Worm (Caenorhabditis elegans) whole organism, young adult: ENCODE measurements around the gene scyl-1.

Experiments used
- B0336.3 ChIP-seq: fragments of 200-800 bp; sonication (Bioruptor generic); IDR thresholded peaks from 2 replicates; pipeline ENCODE4 v1.3.6; 2022; ENCODE audit warnings: missing genetic modification characterization, missing compliant biosample characterization
- D2030.7 ChIP-seq: fragments of 200-800 bp; sonication (Bioruptor generic); IDR thresholded peaks from 2 replicates; pipeline ENCODE4 v1.3.6; 2022; ENCODE audit warnings: missing genetic modification reagents, missing genetic modification characterization, missing compliant biosample characterization
- F33H1.4 ChIP-seq: fragments of 200-800 bp; sonication (Bioruptor generic); IDR thresholded peaks from 2 replicates; pipeline ENCODE4 v1.3.6; 2022; ENCODE audit warnings: missing genetic modification reagents, missing genetic modification characterization, missing compliant biosample characterization
- F57A8.1 ChIP-seq: fragments of 200-800 bp; sonication (Bioruptor generic); optimal IDR thresholded peaks from 2 replicates; lab custom pipeline; 2018; ENCODE audit warnings: mild to moderate bottlenecking, missing genetic modification characterization, moderate library complexity, missing compliant biosample characterization
- K11D2.4 ChIP-seq: fragments of 200-800 bp; sonication (Bioruptor generic); IDR thresholded peaks from 2 replicates; pipeline ENCODE4 v1.3.6; 2022; ENCODE audit warnings: missing genetic modification reagents, missing genetic modification characterization, missing compliant biosample characterization
- T07F8.4 ChIP-seq: sonication (generic microtip); optimal IDR thresholded peaks from 2 replicates; lab custom pipeline; 2016; ENCODE audit warnings: mild to moderate bottlenecking, missing genetic modification characterization, moderate library complexity, missing compliant biosample characterization
- T26A5.8 ChIP-seq: sonication (generic microtip); optimal IDR thresholded peaks from 2 replicates; lab custom pipeline; 2016; ENCODE audit warnings: missing genetic modification characterization, missing compliant biosample characterization
- akir-1 ChIP-seq: fragments of 200-800 bp; sonication (Bioruptor generic); optimal IDR thresholded peaks from 2 replicates; lab custom pipeline; 2018; ENCODE audit warnings: mild to moderate bottlenecking, missing genetic modification characterization, moderate library complexity, missing compliant biosample characterization
- attf-3 ChIP-seq: fragments of 200-800 bp; sonication (Bioruptor generic); conservative IDR thresholded peaks from 2 replicates; pipeline ENCODE4 v1.3.6; 2022; ENCODE audit warnings: missing genetic modification reagents, missing genetic modification characterization, missing compliant biosample characterization
- bed-2 ChIP-seq: fragments of 200-800 bp; sonication (Bioruptor generic); IDR thresholded peaks from 2 replicates; pipeline ENCODE4 v1.3.6; 2022; ENCODE audit warnings: missing genetic modification reagents, missing genetic modification characterization, missing compliant biosample characterization
- cebp-1 ChIP-seq, 2 experiments: fragments of 200-800 bp in 1 of 2; sonication (Bioruptor generic) in 1 of 2; sonication (generic microtip) in 1 of 2; IDR thresholded peaks in 1 of 2; optimal IDR thresholded peaks in 1 of 2; 2 replicates each; pipeline versions ENCODE4 v1.3.6 to Lab custom; 2017 to 2022; ENCODE audit warnings: missing compliant biosample characterization in 2 of 2, missing genetic modification characterization in 2 of 2, mild to moderate bottlenecking in 1 of 2, missing genetic modification reagents in 1 of 2, moderate library complexity in 1 of 2
- cebp-2 ChIP-seq: fragments of 200-800 bp; sonication (Bioruptor generic); IDR thresholded peaks from 2 replicates; pipeline ENCODE4 v1.3.6; 2022; ENCODE audit warnings: missing genetic modification characterization, missing compliant biosample characterization
- ceh-27 ChIP-seq: fragments of 200-800 bp; sonication (Bioruptor generic); optimal IDR thresholded peaks from 2 replicates; lab custom pipeline; 2018; ENCODE audit warnings: mild to moderate bottlenecking, missing genetic modification characterization, moderate library complexity, missing compliant biosample characterization
- ceh-40 ChIP-seq: fragments of 200-800 bp; sonication (Bioruptor generic); IDR thresholded peaks from 2 replicates; pipeline ENCODE4 v1.3.6; 2022; ENCODE audit warnings: missing genetic modification characterization, missing compliant biosample characterization
- ceh-91 ChIP-seq: fragments of 200-800 bp; sonication (Bioruptor generic); IDR thresholded peaks from 2 replicates; pipeline ENCODE4 v1.3.6; 2022; ENCODE audit warnings: missing genetic modification reagents, missing genetic modification characterization, missing compliant biosample characterization
- chd-7 ChIP-seq: sonication (generic microtip); optimal IDR thresholded peaks from 2 replicates; lab custom pipeline; 2016; ENCODE audit warnings: mild to moderate bottlenecking, missing genetic modification characterization, moderate library complexity, missing compliant biosample characterization
- dox-1 ChIP-seq: fragments of 200-800 bp; sonication (Bioruptor generic); IDR thresholded peaks from 2 replicates; pipeline ENCODE4 v1.3.6; 2022; ENCODE audit warnings: missing genetic modification reagents, missing genetic modification characterization, missing compliant biosample characterization
- efl-1 ChIP-seq: fragments of 150-350 bp; optimal IDR thresholded peaks from 2 replicates; lab custom pipeline; 2014; ENCODE audit warnings: missing biosample characterization, missing genetic modification reagents, missing genetic modification characterization
- ekl-4 ChIP-seq: fragments of 200-800 bp; sonication (Bioruptor generic); IDR thresholded peaks from 2 replicates; pipeline ENCODE4 v1.3.6; 2022; ENCODE audit warnings: missing genetic modification reagents, missing genetic modification characterization, missing compliant biosample characterization
- hlh-12 ChIP-seq: sonication (generic microtip); optimal IDR thresholded peaks from 2 replicates; lab custom pipeline; 2016; ENCODE audit warnings: missing genetic modification characterization, missing compliant biosample characterization
- hrde-1 ChIP-seq: sonication (generic microtip); optimal IDR thresholded peaks from 2 replicates; lab custom pipeline; 2016; ENCODE audit warnings: missing genetic modification characterization, mild to moderate bottlenecking, missing compliant biosample characterization, moderate library complexity, missing genotype, missing genetic modification reagents, borderline replicate concordance
- hsf-1 ChIP-seq: fragments of 200-800 bp; sonication (Bioruptor generic); IDR thresholded peaks from 2 replicates; pipeline ENCODE4 v1.3.6; 2022; ENCODE audit warnings: missing genetic modification reagents, missing genetic modification characterization, missing compliant biosample characterization
- lag-1 ChIP-seq: fragments of 200-800 bp; sonication (Bioruptor generic); IDR thresholded peaks from 2 replicates; pipeline ENCODE4 v1.3.6; 2022; ENCODE audit warnings: missing genetic modification reagents, missing genetic modification characterization, missing compliant biosample characterization
- lin-54 ChIP-seq: fragments of 200-800 bp; sonication (Bioruptor generic); optimal IDR thresholded peaks from 2 replicates; lab custom pipeline; 2018; ENCODE audit warnings: mild to moderate bottlenecking, missing genetic modification characterization, missing compliant biosample characterization
- lir-1 ChIP-seq: fragments of 200-800 bp; sonication (Bioruptor generic); conservative IDR thresholded peaks from 2 replicates; pipeline ENCODE4 v1.3.6; 2022; ENCODE audit warnings: missing genetic modification reagents, missing genetic modification characterization, missing compliant biosample characterization
- lsy-27 ChIP-seq: sonication (generic microtip); optimal IDR thresholded peaks from 2 replicates; lab custom pipeline; 2017; ENCODE audit warnings: missing genetic modification characterization, mild to moderate bottlenecking, missing compliant biosample characterization, antibody characterized with exemption, missing genotype, borderline replicate concordance; ENCODE audit not compliant: insufficient read depth
- madf-10 ChIP-seq: sonication (generic microtip); optimal IDR thresholded peaks from 2 replicates; lab custom pipeline; 2016; ENCODE audit warnings: mild to moderate bottlenecking, missing genetic modification characterization, missing compliant biosample characterization
- madf-8 ChIP-seq: fragments of 200-800 bp; sonication (Bioruptor generic); conservative IDR thresholded peaks from 2 replicates; pipeline ENCODE4 v1.3.6; 2022; ENCODE audit warnings: missing genetic modification reagents, missing genetic modification characterization, missing compliant biosample characterization
- mcd-1 ChIP-seq: fragments of 200-800 bp; sonication (Bioruptor generic); IDR thresholded peaks from 2 replicates; pipeline ENCODE4 v1.3.6; 2022; ENCODE audit warnings: missing genetic modification reagents, missing genetic modification characterization, missing compliant biosample characterization
- mes-4 ChIP-seq: sonication (generic microtip); optimal IDR thresholded peaks from 2 replicates; lab custom pipeline; 2016; ENCODE audit warnings: missing genotype, missing genetic modification characterization, missing compliant biosample characterization
- mxl-1 ChIP-seq: sonication (generic microtip); optimal IDR thresholded peaks from 2 replicates; lab custom pipeline; 2016; ENCODE audit warnings: missing genetic modification characterization, missing compliant biosample characterization
- nhr-179 ChIP-seq: sonication (generic microtip); optimal IDR thresholded peaks from 2 replicates; lab custom pipeline; 2016; ENCODE audit warnings: mild to moderate bottlenecking, missing genetic modification characterization, missing compliant biosample characterization
- nhr-27 ChIP-seq: fragments of 200-800 bp; sonication (Bioruptor generic); optimal IDR thresholded peaks from 2 replicates; lab custom pipeline; 2018; ENCODE audit warnings: mild to moderate bottlenecking, missing genetic modification characterization, moderate library complexity, missing compliant biosample characterization
- nhr-80 ChIP-seq: sonication (generic microtip); optimal IDR thresholded peaks from 2 replicates; lab custom pipeline; 2016; ENCODE audit warnings: missing genetic modification characterization, missing compliant biosample characterization
- nhr-90 ChIP-seq: sonication (generic microtip); optimal IDR thresholded peaks from 2 replicates; lab custom pipeline; 2016; ENCODE audit warnings: missing genotype, mild to moderate bottlenecking, missing genetic modification characterization, missing compliant biosample characterization
- rec-8 ChIP-seq, 2 experiments: sonication (generic microtip); optimal IDR thresholded peaks; 2 replicates each; lab custom pipeline; 2016; ENCODE audit warnings: mild to moderate bottlenecking in 2 of 2, missing genetic modification characterization in 2 of 2, missing genetic modification reagents in 2 of 2, missing genotype in 2 of 2, missing biosample characterization in 1 of 2, missing compliant biosample characterization in 1 of 2, moderate library complexity in 1 of 2
- repo-1 ChIP-seq: sonication (generic microtip); optimal IDR thresholded peaks from 2 replicates; lab custom pipeline; 2017; ENCODE audit warnings: mild to moderate bottlenecking, missing genetic modification characterization, missing compliant biosample characterization
- snpc-1.3 ChIP-seq: sonication (generic microtip); optimal IDR thresholded peaks from 2 replicates; lab custom pipeline; 2017; ENCODE audit warnings: missing genetic modification characterization, mild to moderate bottlenecking, missing compliant biosample characterization, antibody characterized with exemption, moderate library complexity, missing genotype, missing genetic modification reagents; ENCODE audit not compliant: insufficient read depth
- snpc-3.4 ChIP-seq: sonication (generic microtip); optimal IDR thresholded peaks from 2 replicates; lab custom pipeline; 2017; ENCODE audit warnings: missing genetic modification characterization, mild to moderate bottlenecking, missing compliant biosample characterization, antibody characterized with exemption, moderate library complexity, missing genotype, missing genetic modification reagents
- somi-1 ChIP-seq: fragments of 200-800 bp; sonication (Bioruptor generic); optimal IDR thresholded peaks from 2 replicates; lab custom pipeline; 2018; ENCODE audit warnings: mild to moderate bottlenecking, missing genetic modification characterization, missing compliant biosample characterization
- tbx-9 ChIP-seq: sonication (generic microtip); optimal IDR thresholded peaks from 2 replicates; lab custom pipeline; 2016; ENCODE audit warnings: borderline replicate concordance, missing genetic modification characterization, inconsistent platforms, missing compliant biosample characterization
- zfh-2 ChIP-seq: fragments of 200-800 bp; sonication (Bioruptor generic); conservative IDR thresholded peaks from 2 replicates; pipeline ENCODE4 v1.3.6; 2022; ENCODE audit warnings: missing genetic modification reagents, missing genetic modification characterization, missing compliant biosample characterization
- zim-3 ChIP-seq: sonication (generic microtip); optimal IDR thresholded peaks from 2 replicates; lab custom pipeline; 2017; ENCODE audit warnings: mild to moderate bottlenecking, missing genetic modification characterization, moderate library complexity, missing compliant biosample characterization
- ztf-22 ChIP-seq: fragments of 200-800 bp; sonication (Bioruptor generic); optimal IDR thresholded peaks from 2 replicates; lab custom pipeline; 2018; ENCODE audit warnings: mild to moderate bottlenecking, missing genetic modification characterization, moderate library complexity, missing compliant biosample characterization
- ztf-26 ChIP-seq: sonication (generic microtip); optimal IDR thresholded peaks from 2 replicates; lab custom pipeline; 2017; ENCODE audit warnings: missing genetic modification characterization, missing compliant biosample characterization
- ztf-3 ChIP-seq: fragments of 200-800 bp; sonication (Bioruptor generic); optimal IDR thresholded peaks from 2 replicates; lab custom pipeline; 2018; ENCODE audit warnings: mild to moderate bottlenecking, missing genetic modification characterization, missing compliant biosample characterization
- ztf-6 ChIP-seq: fragments of 200-800 bp; sonication (Bioruptor generic); IDR thresholded peaks from 2 replicates; pipeline ENCODE4 v1.3.6; 2022; ENCODE audit warnings: missing genetic modification reagents, missing genetic modification characterization, missing compliant biosample characterization

Gene scyl-1

ce11 chrV:13003378-13003777 lies 38.1 kb downstream of the scyl-1 start (continued):
- no peak for TF ChIP-seq F33H1.4 (GFP tag; lab: Robert Waterston, UW)
- TF ChIP-seq F57A8.1 (GFP tag; lab: Kevin White, UChicago) = peak; percentile 38
- TF ChIP-seq ekl-4 (GFP tag; lab: Robert Waterston, UW) = peak; percentile 58; the same call in 1 of the 2 replicates
- TF ChIP-seq ztf-3 = peak; percentile 45
- TF ChIP-seq snpc-3.4 (tag; lab: Kevin White, UChicago) = peak; percentile 92
- TF ChIP-seq ztf-6 (GFP tag; lab: Robert Waterston, UW) = 0 out of 2 replicates have a peak, but pooled peaks have one; percentile 28
- peak; percentile 76 for TF ChIP-seq nhr-90 (tag; lab: Kevin White, UChicago)
- TF ChIP-seq attf-3 = peak; percentile 58
- TF ChIP-seq dox-1 (GFP tag; lab: Robert Waterston, UW) = peak; percentile 72; the same call in 1 of the 2 replicates
- TF ChIP-seq lir-1 (GFP tag; lab: Robert Waterston, UW) = 0 out of 2 replicates have a peak, but pooled peaks have one; percentile 42
- TF ChIP-seq mcd-1 (GFP tag; lab: Robert Waterston, UW) = peak; percentile 59
- no peak for TF ChIP-seq lsy-27 (tag; lab: Kevin White, UChicago)
- peak; percentile 86 for TF ChIP-seq repo-1 (tag; lab: Kevin White, UChicago)
- TF ChIP-seq hlh-12 (tag; lab: Kevin White, UChicago) = peak; percentile 2
- TF ChIP-seq ztf-22 (GFP tag; lab: Kevin White, UChicago) = no peak
- no peak for TF ChIP-seq cebp-1 (GFP tag; IDR thresholded peaks at IDR 0.05; lab: Robert Waterston, UW)
- TF ChIP-seq cebp-1 (tag; optimal IDR thresholded peaks at IDR 0.05; lab: Kevin White, UChicago) = peak; percentile 67
- TF ChIP-seq ztf-26 = peak; percentile 51
- no peak for TF ChIP-seq tbx-9 (tag; lab: Kevin White, UChicago)
- TF ChIP-seq ceh-27 (GFP tag; lab: Kevin White, UChicago) = peak; percentile 37
- peak; percentile 79 for TF ChIP-seq chd-7 (tag; lab: Kevin White, UChicago)
- peak; percentile 74 to 86 for TF ChIP-seq rec-8 (tag; optimal IDR thresholded peaks at IDR 0.05; lab: Kevin White, UChicago)
- peak; percentile 46 for TF ChIP-seq somi-1 (GFP tag; lab: Kevin White, UChicago)
- no peak for TF ChIP-seq akir-1
- peak; percentile 18; the same call in 1 of the 2 replicates for TF ChIP-seq ceh-40 (GFP tag; lab: Robert Waterston, UW)
- no peak for TF ChIP-seq ceh-91 (GFP tag; lab: Robert Waterston, UW)
- peak; percentile 0 for TF ChIP-seq nhr-179 (tag; lab: Kevin White, UChicago)
- TF ChIP-seq bed-2 = no peak
- peak; percentile 58 for TF ChIP-seq madf-10 (tag; lab: Kevin White, UChicago)
- peak; percentile 63 for TF ChIP-seq lin-54 (GFP tag; lab: Kevin White, UChicago)
- TF ChIP-seq K11D2.4 = no peak
- TF ChIP-seq hrde-1 (tag; lab: Kevin White, UChicago) = peak; percentile 63
- TF ChIP-seq zim-3 (tag; lab: Kevin White, UChicago) = peak; percentile 87
- peak; percentile 67 for TF ChIP-seq mes-4 (tag; lab: Kevin White, UChicago)
- TF ChIP-seq mxl-1 (tag; lab: Kevin White, UChicago) = peak; percentile 62
- no peak for TF ChIP-seq nhr-27 (tag; lab: Kevin White, UChicago)
- TF ChIP-seq lag-1 = no peak
- peak; percentile 85 for TF ChIP-seq snpc-1.3
- TF ChIP-seq zfh-2 (GFP tag; lab: Robert Waterston, UW) = 0 out of 2 replicates have a peak, but pooled peaks have one; percentile 36
- TF ChIP-seq cebp-2 (GFP tag; lab: Robert Waterston, UW) = peak; percentile 83; the same call in 1 of the 2 replicates
- peak; percentile 43 for TF ChIP-seq nhr-80 (tag; lab: Kevin White, UChicago)
- peak; percentile 68 for TF ChIP-seq T07F8.4 (tag; lab: Kevin White, UChicago)
- TF ChIP-seq B0336.3 (GFP tag; lab: Robert Waterston, UW) = peak; percentile 37
- TF ChIP-seq T26A5.8 (tag; lab: Kevin White, UChicago) = no peak
- no peak for TF ChIP-seq hsf-1 (GFP tag; lab: Robert Waterston, UW)
- no peak for TF ChIP-seq efl-1 (GFP tag; lab: Kevin White, UChicago)
- TF ChIP-seq D2030.7 (GFP tag; lab: Robert Waterston, UW) = peak; percentile 39; the same call in 1 of the 2 replicates
- no peak for TF ChIP-seq madf-8 (GFP tag; lab: Robert Waterston, UW)
